Worm (Caenorhabditis elegans) whole organism, early embryonic: ENCODE results near the gene lgg-3.

ENCODE experiments used
- B0310.2 ChIP-seq: sonication (generic microtip); optimal IDR thresholded peaks from 2 replicates; lab custom pipeline; 2016; ENCODE audit warnings: mild to moderate bottlenecking, missing genetic modification characterization, missing compliant biosample characterization
- F13C5.2 ChIP-seq: sonication (generic microtip); optimal IDR thresholded peaks from 2 replicates; lab custom pipeline; 2017; ENCODE audit warnings: mild to moderate bottlenecking, missing genetic modification characterization, inconsistent platforms, missing compliant biosample characterization
- aly-1 ChIP-seq: sonication (generic microtip); optimal IDR thresholded peaks from 2 replicates; lab custom pipeline; 2016; ENCODE audit warnings: missing genetic modification characterization, missing compliant biosample characterization
- ama-1 ChIP-seq: fragments of 150-350 bp; optimal IDR thresholded peaks from 2 replicates; lab custom pipeline; 2014
- ceh-13 ChIP-seq: fragments of 200-800 bp; sonication (Bioruptor generic); optimal IDR thresholded peaks from 2 replicates; lab custom pipeline; 2018; ENCODE audit warnings: mild to moderate bottlenecking, missing genetic modification characterization, missing compliant biosample characterization
- ceh-36 ChIP-seq: sonication (generic microtip); optimal IDR thresholded peaks from 2 replicates; lab custom pipeline; 2016; ENCODE audit warnings: missing genetic modification characterization, inconsistent platforms, missing compliant biosample characterization
- ets-7 ChIP-seq: sonication (generic microtip); optimal IDR thresholded peaks from 2 replicates; lab custom pipeline; 2016; ENCODE audit warnings: missing genotype, missing genetic modification characterization, missing compliant biosample characterization
- flt-1 ChIP-seq: fragments of 200-800 bp; sonication (Bioruptor generic); IDR thresholded peaks from 2 replicates; pipeline ENCODE4 v1.3.6; 2022; ENCODE audit warnings: missing genetic modification characterization, missing compliant biosample characterization
- hmbx-1 ChIP-seq: sonication (generic microtip); optimal IDR thresholded peaks from 2 replicates; lab custom pipeline; 2016; ENCODE audit warnings: mild to moderate bottlenecking, missing genetic modification characterization, missing compliant biosample characterization
- hmg-4 ChIP-seq: fragments of 200-800 bp; sonication (Bioruptor generic); optimal IDR thresholded peaks from 2 replicates; lab custom pipeline; 2018; ENCODE audit warnings: mild to moderate bottlenecking, missing genetic modification characterization, missing compliant biosample characterization
- hnd-1 ChIP-seq: sonication (generic microtip); optimal IDR thresholded peaks from 2 replicates; lab custom pipeline; 2016; ENCODE audit warnings: missing genetic modification characterization, missing compliant biosample characterization
- pes-1 ChIP-seq: fragments of 200-800 bp; sonication (Bioruptor generic); IDR thresholded peaks from 2 replicates; pipeline ENCODE4 v1.3.6; 2022; ENCODE audit warnings: missing genetic modification reagents, missing genetic modification characterization, missing compliant biosample characterization
- scrt-1 ChIP-seq: fragments of 200-800 bp; sonication (Bioruptor generic); IDR thresholded peaks from 2 replicates; pipeline ENCODE4 v1.3.6; 2022; ENCODE audit warnings: missing genetic modification characterization, missing compliant biosample characterization
- sea-1 ChIP-seq: fragments of 200-800 bp; sonication (Bioruptor generic); conservative IDR thresholded peaks from 2 replicates; pipeline ENCODE4 v1.3.6; 2022; ENCODE audit warnings: missing genetic modification characterization, missing compliant biosample characterization
- tbx-11 ChIP-seq: fragments of 200-800 bp; sonication (Bioruptor generic); IDR thresholded peaks from 2 replicates; pipeline ENCODE4 v1.3.6; 2022; ENCODE audit warnings: missing genetic modification characterization, missing compliant biosample characterization
- tbx-37 ChIP-seq: fragments of 200-800 bp; sonication (Bioruptor generic); conservative IDR thresholded peaks from 2 replicates; pipeline ENCODE4 v1.3.6; 2022; ENCODE audit warnings: missing genetic modification reagents, missing genetic modification characterization, missing compliant biosample characterization
- tra-4 ChIP-seq: sonication (generic microtip); optimal IDR thresholded peaks from 2 replicates; lab custom pipeline; 2017; ENCODE audit warnings: missing genetic modification characterization, missing compliant biosample characterization

Gene lgg-3

ce11 chrIII:5697963-5698730, at the start of gene lgg-3, which contains the start of gene rgs-5:
TSS of gene lgg-3 (minus strand) at chrIII:5698013.
TSS of gene rgs-5 (plus strand) at chrIII:5698555.
- no peak for TF ChIP-seq tra-4 (tag; lab: Kevin White, UChicago)
- no peak for TF ChIP-seq hmbx-1
- TF ChIP-seq sea-1 (GFP tag; lab: Robert Waterston, UW), result no peak
- no peak for TF ChIP-seq F13C5.2
- no peak for TF ChIP-seq ceh-36 (tag; lab: Kevin White, UChicago)
- TF ChIP-seq tbx-11, result no peak
- no peak for TF ChIP-seq flt-1 (GFP tag; lab: Robert Waterston, UW)
- no peak for TF ChIP-seq ets-7
- TF ChIP-seq ceh-13 (GFP tag; lab: Kevin White, UChicago), result no peak

- TF ChIP-seq tbx-11 (no peak), aly-1 (tag; lab: Kevin White, UChicago) (no peak), tbx-37 (GFP tag; lab: Robert Waterston, UW) (no peak), F13C5.2 (no peak), tra-4 (tag; lab: Kevin White, UChicago) (no peak), ama-1 (lab: Kevin White, UChicago) (no peak), ets-7 (no peak), scrt-1 (GFP tag; lab: Robert Waterston, UW) (no peak), pes-1 (no peak), B0310.2 (tag; lab: Kevin White, UChicago) (no peak), hnd-1 (tag; lab: Kevin White, UChicago) (no peak)
These were observed 49.4 kb upstream of the lgg-3 start, which contains the start of gene B0244.4 for ce11 chrIII:5747185-5747584. TSS of gene B0244.4 (plus strand) at chrIII:5747485.

ce11 chrIII:5744579-5744978, 46.8 kb upstream of the lgg-3 start, which contains the start of gene B0244.5:
TSS of gene B0244.5 (plus strand) at chrIII:5744879.
- TF ChIP-seq flt-1 (GFP tag; lab: Robert Waterston, UW) (no peak), sea-1 (GFP tag; lab: Robert Waterston, UW) (no peak), hmg-4 (no peak), tbx-37 (GFP tag; lab: Robert Waterston, UW) (no peak)

ce11 chrIII:5743084-5743483, 45.3 kb upstream of the lgg-3 start, which contains the start of gene B0244.15:
TSS of gene B0244.15 (plus strand) at chrIII:5743384.
- no peak for TF ChIP-seq ets-7
- TF ChIP-seq scrt-1 (GFP tag; lab: Robert Waterston, UW), result no peak
- no peak for TF ChIP-seq ceh-36 (tag; lab: Kevin White, UChicago)
- no peak for TF ChIP-seq tra-4 (tag; lab: Kevin White, UChicago)
- TF ChIP-seq ceh-13 (GFP tag; lab: Kevin White, UChicago), result no peak
- TF ChIP-seq hmg-4, result no peak

- TF ChIP-seq tra-4 (tag; lab: Kevin White, UChicago), result no peak
- TF ChIP-seq B0310.2 (tag; lab: Kevin White, UChicago), result no peak
- TF ChIP-seq pes-1, result no peak
- no peak for TF ChIP-seq sea-1 (GFP tag; lab: Robert Waterston, UW)
- no peak for TF ChIP-seq tbx-11
- no peak for TF ChIP-seq hmbx-1
- TF ChIP-seq tbx-37 (GFP tag; lab: Robert Waterston, UW), result no peak
- no peak for TF ChIP-seq ets-7
- no peak for TF ChIP-seq aly-1 (tag; lab: Kevin White, UChicago)
- TF ChIP-seq hmg-4, result no peak
- TF ChIP-seq hnd-1 (tag; lab: Kevin White, UChicago), result no peak
- no peak for TF ChIP-seq scrt-1 (GFP tag; lab: Robert Waterston, UW)
- no peak for TF ChIP-seq ceh-13 (GFP tag; lab: Kevin White, UChicago)
- no peak for TF ChIP-seq ceh-36 (tag; lab: Kevin White, UChicago)
These were observed 42.9 kb upstream of the lgg-3 start, which contains the start of gene B0244.16 for ce11 chrIII:5740666-5741065. TSS of gene B0244.16 (plus strand) at chrIII:5740966.

- TF ChIP-seq scrt-1 (GFP tag; lab: Robert Waterston, UW) (no peak), ets-7 (no peak), hmbx-1 (no peak), B0310.2 (tag; lab: Kevin White, UChicago) (no peak), tbx-37 (GFP tag; lab: Robert Waterston, UW) (no peak), ceh-36 (tag; lab: Kevin White, UChicago) (no peak), tbx-11 (no peak), ceh-13 (GFP tag; lab: Kevin White, UChicago) (no peak), hmg-4 (no peak), sea-1 (GFP tag; lab: Robert Waterston, UW) (no peak), pes-1 (no peak), tra-4 (tag; lab: Kevin White, UChicago) (no peak), ama-1 (lab: Kevin White, UChicago) (no peak), hnd-1 (tag; lab: Kevin White, UChicago) (no peak), F13C5.2 (no peak), aly-1 (tag; lab: Kevin White, UChicago) (no peak), flt-1 (GFP tag; lab: Robert Waterston, UW) (no peak)
These were observed 39.9 kb upstream of the lgg-3 start, which contains the start of gene B0244.6 for ce11 chrIII:5737708-5738107. TSS of gene B0244.6 (plus strand) at chrIII:5738008.

- no peak for TF ChIP-seq ceh-36 (tag; lab: Kevin White, UChicago)
These were observed 37.1 kb upstream of the lgg-3 start, which contains the start of gene B0244.10 for ce11 chrIII:5734905-5735304. TSS of gene B0244.10 (plus strand) at chrIII:5735158.

- no peak for TF ChIP-seq flt-1 (GFP tag; lab: Robert Waterston, UW)
- no peak for TF ChIP-seq F13C5.2
- TF ChIP-seq B0310.2 (tag; lab: Kevin White, UChicago), result no peak
- TF ChIP-seq tbx-11, result no peak
- no peak for TF ChIP-seq sea-1 (GFP tag; lab: Robert Waterston, UW)
- TF ChIP-seq hmbx-1, result no peak
- TF ChIP-seq ceh-13 (GFP tag; lab: Kevin White, UChicago), result no peak
These were observed 36.5 kb upstream of the lgg-3 start for ce11 chrIII:5734328-5734727.
